Worm (Caenorhabditis elegans) whole organism, L1 larva: ENCODE data around the gene srsx-34.

Experiments used
- ama-1 ChIP-seq: fragments of 150-350 bp; optimal IDR thresholded peaks from 2 replicates; lab custom pipeline; 2014
- blmp-1 ChIP-seq: fragments of 150-350 bp; optimal IDR thresholded peaks from 2 replicates; lab custom pipeline; 2014; ENCODE audit warnings: missing biosample characterization, missing genetic modification characterization
- grh-1 ChIP-seq: fragments of 200-800 bp; sonication (Bioruptor generic); IDR thresholded peaks from 2 replicates; pipeline ENCODE4 v1.3.6; 2022; ENCODE audit warnings: missing genetic modification reagents, missing genetic modification characterization, missing compliant biosample characterization
- hlh-4 ChIP-seq: sonication (generic microtip); optimal IDR thresholded peaks from 2 replicates; lab custom pipeline; 2016; ENCODE audit warnings: mild to moderate bottlenecking, missing genetic modification characterization, missing compliant biosample characterization
- lin-13 ChIP-seq: fragments of 150-350 bp; optimal IDR thresholded peaks from 2 replicates; lab custom pipeline; 2014; ENCODE audit warnings: missing biosample characterization, missing genetic modification reagents, missing genetic modification characterization
- mab-9 ChIP-seq: fragments of 200-800 bp; sonication (Bioruptor generic); IDR thresholded peaks from 2 replicates; pipeline ENCODE4 v1.3.6; 2022; ENCODE audit warnings: missing genetic modification reagents, missing genetic modification characterization, missing compliant biosample characterization
- nhr-85 ChIP-seq: sonication (generic microtip); peaks from one replicate; lab custom pipeline; 2016; ENCODE audit warnings: missing genetic modification characterization, inconsistent platforms, missing compliant biosample characterization
- sptf-1 ChIP-seq: fragments of 150-350 bp; optimal IDR thresholded peaks from 2 replicates; lab custom pipeline; 2014; ENCODE audit warnings: missing biosample characterization, missing genetic modification characterization
- unc-130 ChIP-seq: fragments of 150-350 bp; optimal IDR thresholded peaks from 2 replicates; lab custom pipeline; 2017; ENCODE audit warnings: missing biosample characterization, missing genetic modification characterization, inconsistent platforms
- xbp-1 ChIP-seq: sonication (generic microtip); optimal IDR thresholded peaks from 2 replicates; lab custom pipeline; 2016; ENCODE audit warnings: missing genetic modification characterization, missing compliant biosample characterization

The srsx-34 gene

DNA sequence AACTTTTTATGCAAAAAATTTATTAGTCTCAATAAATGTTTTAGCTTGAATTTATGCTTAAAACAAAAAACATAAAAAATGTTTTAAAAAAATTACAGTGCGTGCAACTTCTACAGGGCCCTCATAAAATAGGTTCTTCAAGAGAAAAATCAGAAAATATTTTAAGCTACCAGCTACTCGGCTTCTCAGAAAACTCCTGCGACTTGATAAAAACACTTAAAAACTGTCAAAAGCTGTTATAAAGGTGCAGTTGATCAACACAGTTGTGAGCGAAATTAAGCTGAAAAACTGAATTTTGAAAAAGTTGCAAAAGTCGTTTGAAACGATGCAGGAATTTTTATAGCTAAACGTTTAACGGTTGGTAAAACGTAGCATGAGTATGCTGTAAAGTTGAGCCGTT is 53.0 kb downstream of the srsx-34 start:
- TF ChIP-seq mab-9 (GFP tag; lab: Robert Waterston, UW) (0 out of 2 replicates have a peak, but pooled peaks have one; percentile 8), xbp-1 (tag; lab: Kevin White, UChicago) (no peak), blmp-1 (tag; lab: Kevin White, UChicago) (no peak), ama-1 (lab: Kevin White, UChicago) (peak; percentile 76), grh-1 (no peak), sptf-1 (tag; lab: Kevin White, UChicago) (no peak), hlh-4 (tag; lab: Kevin White, UChicago) (no peak), nhr-85 (tag; lab: Kevin White, UChicago) (peak; percentile 20), unc-130 (tag; lab: Kevin White, UChicago) (no peak), lin-13 (GFP tag; lab: Kevin White, UChicago) (no peak)
